Worm (Caenorhabditis elegans): ENCODE data around the gene mrpl-42.

Gene mrpl-42

ce11 chrIV:9067277-9068197, 26.7 kb downstream of the mrpl-42 start:
- TF ChIP-seq set-16 (GFP tag; IDR thresholded peaks at IDR 0.05) (peak; percentile 55; the same call in 1 of the 2 replicates), egl-43 (GFP tag; IDR thresholded peaks at IDR 0.05) (peak; percentile 48; the same call in 1 of the 2 replicates)

ce11 chrIV:9063518-9063917, 30.7 kb downstream of the mrpl-42 start:
- peak; percentile 8 for TF ChIP-seq pqm-1 (tag; optimal IDR thresholded peaks at IDR 0.05)
- no peak for TF ChIP-seq nhr-11 (tag; optimal IDR thresholded peaks at IDR 0.05)
- no peak for TF ChIP-seq lin-1 (GFP tag; IDR thresholded peaks at IDR 0.05)
- TF ChIP-seq mxl-2 (GFP tag; conservative IDR thresholded peaks at IDR 0.05) = no peak
- no peak for TF ChIP-seq unc-39 (tag; optimal IDR thresholded peaks at IDR 0.05)
- peak; percentile 40 to 86 for TF ChIP-seq hif-1 (tag; optimal IDR thresholded peaks at IDR 0.05)
- TF ChIP-seq lin-29 (GFP tag; IDR thresholded peaks at IDR 0.05) = no peak
- no peak for TF ChIP-seq zip-11 (GFP tag; IDR thresholded peaks at IDR 0.05)
- no peak for TF ChIP-seq ama-1 (optimal IDR thresholded peaks at IDR 0.05)
- TF ChIP-seq spr-3 (GFP tag; optimal IDR thresholded peaks at IDR 0.05) = no peak
- no peak for TF ChIP-seq aly-2 (tag; optimal IDR thresholded peaks at IDR 0.05)
- no peak for TF ChIP-seq nhr-102 (tag; optimal IDR thresholded peaks at IDR 0.05)
- peak in 1 of 2 experiments; percentile 21 for TF ChIP-seq lsy-2 (tag; optimal IDR thresholded peaks at IDR 0.05)
- no peak for TF ChIP-seq ceh-20 (GFP tag; IDR thresholded peaks at IDR 0.05)
- TF ChIP-seq cey-2 (tag; optimal IDR thresholded peaks at IDR 0.05; ENCODE audit: borderline replicate concordance, insufficient read depth) = no peak
- no peak for TF ChIP-seq D1046.2 (GFP tag; IDR thresholded peaks at IDR 0.05)
- TF ChIP-seq snpc-1.2 (GFP tag; IDR thresholded peaks at IDR 0.05) = no peak
- no peak for TF ChIP-seq daf-19 (GFP tag; conservative IDR thresholded peaks at IDR 0.05)
- TF ChIP-seq skn-1 (tag; optimal IDR thresholded peaks at IDR 0.05) = no peak
- TF ChIP-seq saeg-2 (GFP tag; IDR thresholded peaks at IDR 0.05) = no peak

- TF ChIP-seq unc-62 (GFP tag; optimal IDR thresholded peaks at IDR 0.05 in 1 of 2) (peak in 1 of 2 experiments; percentile 51), unc-62 (tag; optimal IDR thresholded peaks at IDR 0.05) (no peak), daf-19 (GFP tag; conservative IDR thresholded peaks at IDR 0.05) (no peak), zfp-3 (GFP tag; conservative IDR thresholded peaks at IDR 0.05) (no peak)
Measured at ce11 chrIV:9053403-9053802, 40.9 kb downstream of the mrpl-42 start.

ce11 chrIV:9051510-9052175, 42.6 kb downstream of the mrpl-42 start:
- TF ChIP-seq hif-1 (tag; optimal IDR thresholded peaks at IDR 0.05) (peak; percentile 44 to 52), aha-1 (tag) (peak; percentile 96), cey-2 (tag; optimal IDR thresholded peaks at IDR 0.05; ENCODE audit: borderline replicate concordance, insufficient read depth) (peak; percentile 41), nhr-28 (tag; optimal IDR thresholded peaks at IDR 0.05) (peak; percentile 93), lin-15B (tag; optimal IDR thresholded peaks at IDR 0.05) (no peak), mdl-1 (tag; optimal IDR thresholded peaks at IDR 0.05) (peak in 1 of 2 experiments; percentile 12), dve-1 (tag; optimal IDR thresholded peaks at IDR 0.05; ENCODE audit: insufficient read depth) (peak; percentile 23), ceh-32 (tag; optimal IDR thresholded peaks at IDR 0.05; ENCODE audit: poor library complexity) (no peak)

ce11 chrIV:9051036-9051435, 43.2 kb downstream of the mrpl-42 start:
- TF ChIP-seq nhr-28 (tag; optimal IDR thresholded peaks at IDR 0.05) = peak; percentile 77
- peak; percentile 83 for TF ChIP-seq aha-1 (tag)
- no peak for TF ChIP-seq ama-1 (optimal IDR thresholded peaks at IDR 0.05)
- TF ChIP-seq daf-8 (GFP tag; IDR thresholded peaks at IDR 0.05) = no peak
- TF ChIP-seq F49E8.2 (tag; optimal IDR thresholded peaks at IDR 0.05; ENCODE audit: borderline replicate concordance) = no peak
- TF ChIP-seq rbr-2 (tag; optimal IDR thresholded peaks at IDR 0.05) = no peak
- no peak for TF ChIP-seq nhr-41 (GFP tag; IDR thresholded peaks at IDR 0.05)
- TF ChIP-seq ceh-62 (tag; optimal IDR thresholded peaks at IDR 0.05) = no peak
- no peak for TF ChIP-seq pqm-1 (tag; optimal IDR thresholded peaks at IDR 0.05)
- TF ChIP-seq hlh-30 (tag; optimal IDR thresholded peaks at IDR 0.05; ENCODE audit: insufficient read depth) = peak; percentile 23
- TF ChIP-seq ceh-32 (tag; optimal IDR thresholded peaks at IDR 0.05; ENCODE audit: poor library complexity) = no peak
- TF ChIP-seq F44E2.7 (GFP tag; IDR thresholded peaks at IDR 0.05) = no peak
- no peak for TF ChIP-seq lin-13 (GFP tag; optimal IDR thresholded peaks at IDR 0.05)

Data from whole organism, L4 larva.